Fruit fly (Drosophila melanogaster) whole organism, embryonic: ENCODE results near the gene CG3862.
A peak's percentile ranks its signal among the peaks of the same experiment; 100 is the strongest.

Experiments used
- Ada2b ChIP-seq: fragments of 200-800 bp; sonication (Bioruptor generic); IDR thresholded peaks from 2 replicates; pipeline ENCODE4 v1.3.6; 2022; ENCODE audit warnings: missing biosample characterization, missing genetic modification characterization
- Bdp1 ChIP-seq: fragments of 200-800 bp; sonication (Bioruptor generic); optimal IDR thresholded peaks from 3 replicates; lab custom pipeline; 2016; ENCODE audit warnings: missing biosample characterization, missing genetic modification characterization
- CG11560 ChIP-seq: fragments of 200-800 bp; sonication (Bioruptor generic); IDR thresholded peaks from 3 replicates; pipeline ENCODE4 v1.3.6; 2022; ENCODE audit warnings: missing biosample characterization, missing genetic modification characterization
- CG15073 ChIP-seq: fragments of 200-800 bp; sonication (Bioruptor generic); optimal IDR thresholded peaks from 2 replicates; lab custom pipeline; 2016; ENCODE audit warnings: missing biosample characterization, missing genetic modification characterization
- CG15514 ChIP-seq: fragments of 200-800 bp; sonication (Bioruptor generic); optimal IDR thresholded peaks from 3 replicates; lab custom pipeline; 2017; ENCODE audit warnings: missing biosample characterization, missing genetic modification characterization, mild to moderate bottlenecking, moderate library complexity, missing genetic modification reagents
- CG17612 ChIP-seq: fragments of 200-800 bp; sonication (Bioruptor generic); IDR thresholded peaks from 2 replicates; pipeline ENCODE4 v1.3.6; 2022; ENCODE audit warnings: missing biosample characterization, missing genetic modification characterization
- CG2116 ChIP-seq: fragments of 200-800 bp; sonication (Bioruptor generic); optimal IDR thresholded peaks from 3 replicates; lab custom pipeline; 2018; ENCODE audit warnings: missing biosample characterization, mild to moderate bottlenecking, missing genetic modification characterization
- CG2889 ChIP-seq: fragments of 200-800 bp; sonication (Bioruptor generic); IDR thresholded peaks from 3 replicates; pipeline ENCODE4 v1.3.6; 2022; ENCODE audit warnings: missing biosample characterization, missing genetic modification characterization
- CG4730 ChIP-seq: fragments of 200-800 bp; sonication (Bioruptor generic); IDR thresholded peaks from 2 replicates; pipeline ENCODE4 v1.3.6; 2022; ENCODE audit warnings: missing biosample characterization, missing genetic modification characterization
- CG4854 ChIP-seq: fragments of 200-800 bp; sonication (Bioruptor generic); optimal IDR thresholded peaks from 2 replicates; lab custom pipeline; 2016; ENCODE audit warnings: missing biosample characterization, missing genetic modification characterization, inconsistent platforms
- CG6765 ChIP-seq: fragments of 200-800 bp; sonication (Bioruptor generic); optimal IDR thresholded peaks from 3 replicates; lab custom pipeline; 2017; ENCODE audit warnings: missing biosample characterization, mild to moderate bottlenecking, missing genetic modification characterization
- CG6813 ChIP-seq: fragments of 200-800 bp; sonication (Bioruptor generic); optimal IDR thresholded peaks from 2 replicates; lab custom pipeline; 2017; ENCODE audit warnings: missing biosample characterization, missing genetic modification characterization, mild to moderate bottlenecking, moderate library complexity, missing genetic modification reagents
- CG7839 ChIP-seq: fragments of 200-800 bp; sonication (Bioruptor generic); optimal IDR thresholded peaks from 3 replicates; lab custom pipeline; 2018; ENCODE audit warnings: missing biosample characterization, mild to moderate bottlenecking, missing genetic modification characterization, moderate library complexity
- CG8089 ChIP-seq: fragments of 200-800 bp; sonication (Bioruptor generic); optimal IDR thresholded peaks from 3 replicates; lab custom pipeline; 2016; ENCODE audit warnings: missing biosample characterization, missing genetic modification characterization
- Camta ChIP-seq: fragments of 200-800 bp; sonication (Bioruptor generic); optimal IDR thresholded peaks from 2 replicates; lab custom pipeline; 2016; ENCODE audit warnings: missing biosample characterization, missing genetic modification characterization
- Deaf1 ChIP-seq: fragments of 200-800 bp; optimal IDR thresholded peaks from 3 replicates; lab custom pipeline; 2019; ENCODE audit warnings: missing biosample characterization, mild to moderate bottlenecking, missing genetic modification characterization, moderate library complexity
- Dip3 ChIP-seq: fragments of 200-800 bp; sonication (Bioruptor generic); optimal IDR thresholded peaks from 3 replicates; lab custom pipeline; 2016; ENCODE audit warnings: missing biosample characterization, missing genetic modification characterization
- Dp ChIP-seq: fragments of 200-800 bp; sonication (Bioruptor generic); optimal IDR thresholded peaks from 2 replicates; lab custom pipeline; 2018; ENCODE audit warnings: missing biosample characterization, mild to moderate bottlenecking, missing genetic modification characterization, moderate library complexity
- ERR ChIP-seq: fragments of 200-800 bp; sonication (Bioruptor generic); optimal IDR thresholded peaks from 2 replicates; lab custom pipeline; 2016; ENCODE audit warnings: missing biosample characterization, missing genetic modification characterization
- Fer3 ChIP-seq: fragments of 200-800 bp; sonication (Bioruptor generic); optimal IDR thresholded peaks from 2 replicates; lab custom pipeline; 2018; ENCODE audit warnings: missing biosample characterization, mild to moderate bottlenecking, missing genetic modification characterization, moderate library complexity
- HLH3B ChIP-seq: fragments of 200-800 bp; sonication (Bioruptor generic); IDR thresholded peaks from 2 replicates; pipeline ENCODE4 v1.3.6; 2022; ENCODE audit warnings: missing biosample characterization, missing genetic modification characterization
- Hand ChIP-seq: fragments of 200-800 bp; sonication (Bioruptor generic); optimal IDR thresholded peaks from 2 replicates; lab custom pipeline; 2017; ENCODE audit warnings: mild to moderate bottlenecking, missing biosample characterization, missing genetic modification reagents, missing genetic modification characterization
- Hr39 ChIP-seq: fragments of >200 bp; optimal IDR thresholded peaks from 2 replicates; lab custom pipeline; 2017
- Mad ChIP-seq: fragments of 200-800 bp; sonication (Bioruptor generic); optimal IDR thresholded peaks from 2 replicates; lab custom pipeline; 2016; ENCODE audit warnings: missing biosample characterization, missing genetic modification characterization
- Mrtf ChIP-seq: fragments of 200-800 bp; sonication (Bioruptor generic); IDR thresholded peaks from 3 replicates; pipeline ENCODE4 v1.3.6; 2022; ENCODE audit warnings: missing biosample characterization, missing genetic modification characterization
- NC2β ChIP-seq: fragments of 200-800 bp; sonication (Bioruptor generic); optimal IDR thresholded peaks from 2 replicates; lab custom pipeline; 2016; ENCODE audit warnings: missing biosample characterization, missing genetic modification characterization
- NFAT ChIP-seq: fragments of 200-800 bp; sonication (Bioruptor generic); IDR thresholded peaks from 2 replicates; pipeline ENCODE4 v1.3.6; 2022; ENCODE audit warnings: missing biosample characterization, missing genetic modification characterization
- Scr ChIP-seq: fragments of 200-800 bp; sonication (Bioruptor generic); IDR thresholded peaks from 2 replicates; pipeline ENCODE4 v1.3.6; 2022; ENCODE audit warnings: missing biosample characterization, missing genetic modification characterization; ENCODE audit not compliant: partially characterized antibody
- Vsx1 ChIP-seq: fragments of 200-800 bp; sonication (Bioruptor generic); optimal IDR thresholded peaks from 2 replicates; lab custom pipeline; 2017; ENCODE audit warnings: missing biosample characterization, mild to moderate bottlenecking, missing genetic modification characterization, missing genetic modification reagents
- YL-1 ChIP-seq: fragments of 200-800 bp; sonication (Bioruptor generic); optimal IDR thresholded peaks from 3 replicates; lab custom pipeline; 2017; ENCODE audit warnings: missing biosample characterization, mild to moderate bottlenecking, missing genetic modification characterization
- ase ChIP-seq: fragments of 200-800 bp; sonication (Bioruptor generic); IDR thresholded peaks from 3 replicates; pipeline ENCODE4 v1.3.6; 2022; ENCODE audit warnings: missing biosample characterization, missing genetic modification characterization
- bcd ChIP-seq: fragments of 200-800 bp; sonication (Bioruptor generic); optimal IDR thresholded peaks from 2 replicates; lab custom pipeline; 2017; ENCODE audit warnings: missing biosample characterization, mild to moderate bottlenecking, missing genetic modification characterization
- caup ChIP-seq: fragments of 200-800 bp; sonication (Bioruptor generic); optimal IDR thresholded peaks from 3 replicates; lab custom pipeline; 2017; ENCODE audit warnings: missing biosample characterization, mild to moderate bottlenecking, missing genetic modification characterization, moderate library complexity; ENCODE audit not compliant: severe bottlenecking
- dysf ChIP-seq: fragments of 200-800 bp; sonication (Bioruptor generic); IDR thresholded peaks from 3 replicates; pipeline ENCODE4 v1.3.6; 2022; ENCODE audit warnings: missing biosample characterization, missing genetic modification characterization
- ems ChIP-seq: fragments of 200-800 bp; sonication (Bioruptor generic); optimal IDR thresholded peaks from 3 replicates; lab custom pipeline; 2016; ENCODE audit warnings: missing biosample characterization, missing genetic modification characterization
- ewg ChIP-seq: fragments of 200-800 bp; sonication (Bioruptor generic); optimal IDR thresholded peaks from 3 replicates; lab custom pipeline; 2017; ENCODE audit warnings: mild to moderate bottlenecking, missing biosample characterization, missing genetic modification reagents, missing genetic modification characterization
- grn ChIP-seq: fragments of 200-800 bp; sonication (Bioruptor generic); optimal IDR thresholded peaks from 3 replicates; lab custom pipeline; 2017; ENCODE audit warnings: missing biosample characterization, missing genetic modification characterization
- gt ChIP-seq: fragments of 200-800 bp; sonication (Bioruptor generic); IDR thresholded peaks from 2 replicates; pipeline ENCODE4 v1.3.6; 2022; ENCODE audit warnings: missing biosample characterization, missing genetic modification characterization
- hbn ChIP-seq: fragments of 200-800 bp; sonication (Bioruptor generic); IDR thresholded peaks from 2 replicates; pipeline ENCODE4 v1.3.6; 2022; ENCODE audit warnings: missing biosample characterization, missing genetic modification characterization; ENCODE audit not compliant: partially characterized antibody
- mam ChIP-seq: fragments of 200-800 bp; sonication (Bioruptor generic); optimal IDR thresholded peaks from 3 replicates; lab custom pipeline; 2016; ENCODE audit warnings: missing biosample characterization, missing genetic modification characterization
- pan ChIP-seq, 4 experiments: fragments of >200 bp in 3 of 4; fragments of 200-800 bp in 1 of 4; sonication (Bioruptor generic) in 1 of 4; optimal IDR thresholded peaks in 3 of 4; IDR thresholded peaks in 1 of 4; 2 replicates each; pipeline versions ENCODE4 v1.3.6 to Lab custom; 2017 to 2022; ENCODE audit warnings: missing biosample characterization in 2 of 4, missing genetic modification characterization in 2 of 4, mixed read lengths in 1 of 4
- phol ChIP-seq: fragments of 200-800 bp; sonication (Bioruptor generic); optimal IDR thresholded peaks from 3 replicates; lab custom pipeline; 2018; ENCODE audit warnings: missing biosample characterization, mild to moderate bottlenecking, missing genetic modification characterization, moderate library complexity
- pita ChIP-seq: fragments of 200-800 bp; sonication (Bioruptor generic); optimal IDR thresholded peaks from 2 replicates; lab custom pipeline; 2017; ENCODE audit warnings: missing biosample characterization, mild to moderate bottlenecking, missing genetic modification characterization
- pum ChIP-seq: fragments of 200-800 bp; sonication (Bioruptor generic); optimal IDR thresholded peaks from 2 replicates; lab custom pipeline; 2016; ENCODE audit warnings: missing biosample characterization, missing genetic modification characterization
- ranshi ChIP-seq: fragments of 200-800 bp; sonication (Bioruptor generic); IDR thresholded peaks from 2 replicates; pipeline ENCODE4 v1.3.6; 2022; ENCODE audit warnings: missing biosample characterization, missing genetic modification characterization
- repo ChIP-seq: fragments of 200-800 bp; sonication (Bioruptor generic); optimal IDR thresholded peaks from 2 replicates; lab custom pipeline; 2016; ENCODE audit warnings: missing biosample characterization, missing genetic modification characterization
- schlank ChIP-seq: fragments of 200-800 bp; sonication (Bioruptor generic); optimal IDR thresholded peaks from 2 replicates; lab custom pipeline; 2018; ENCODE audit warnings: missing biosample characterization, mild to moderate bottlenecking, missing genetic modification characterization
- tap ChIP-seq: fragments of 200-800 bp; optimal IDR thresholded peaks from 3 replicates; lab custom pipeline; 2019; ENCODE audit warnings: missing biosample characterization, mild to moderate bottlenecking, missing genetic modification characterization, moderate library complexity
- wdn ChIP-seq: fragments of 200-800 bp; sonication (Bioruptor generic); IDR thresholded peaks from 2 replicates; pipeline ENCODE4 v1.3.6; 2022; ENCODE audit warnings: missing biosample characterization, missing genetic modification characterization

The CG3862 gene

DNA sequence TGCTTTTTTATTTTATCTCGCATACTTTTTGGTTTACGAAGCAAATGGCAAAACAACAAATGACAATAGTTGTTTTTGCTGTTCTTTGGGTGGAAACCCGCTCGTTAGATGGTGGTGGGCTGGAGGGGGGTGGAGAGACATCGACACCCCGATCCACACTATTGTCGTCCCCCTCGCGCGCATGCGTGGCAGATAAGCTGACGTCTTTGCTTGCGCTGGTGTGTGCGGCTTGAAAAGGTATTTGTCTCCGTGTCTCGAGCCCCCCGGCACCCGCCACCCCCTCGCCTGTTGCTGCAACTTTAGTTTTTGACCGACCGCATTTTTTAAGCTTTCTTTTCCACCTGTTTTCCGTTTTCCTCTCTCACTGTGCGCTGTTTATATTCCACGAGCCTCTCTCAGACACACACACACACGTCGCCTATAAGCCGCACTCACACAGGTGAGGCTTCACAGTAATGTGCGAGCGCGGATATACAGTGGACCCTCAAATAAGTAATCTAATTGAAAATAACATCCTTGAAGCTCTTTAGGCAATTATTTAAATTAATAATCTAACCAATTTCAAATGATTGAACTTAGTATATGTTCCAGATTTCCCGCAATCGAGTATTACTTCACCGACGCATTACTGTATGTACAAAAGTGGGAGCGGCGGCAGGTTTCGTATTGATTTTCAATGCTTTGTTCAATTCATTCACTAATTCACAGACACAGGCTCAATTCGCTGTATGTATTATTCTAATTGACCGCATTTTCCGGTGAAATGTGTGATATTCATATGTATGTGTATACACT is 41.5 kb upstream of the CG3862 start (continued):
- TF ChIP-seq grn (GFP tag; lab: Kevin White, UChicago) = no peak
- TF ChIP-seq YL-1 (GFP tag; lab: Kevin White, UChicago) = peak; percentile 70
- peak; percentile 95 for TF ChIP-seq Mrtf
- peak; percentile 91 for TF ChIP-seq wdn (GFP tag; lab: Robert Waterston, UW)
- TF ChIP-seq ranshi (GFP tag; lab: Robert Waterston, UW) = peak; percentile 94
- TF ChIP-seq Hr39 = no peak
- TF ChIP-seq pum = peak; percentile 87
- peak; percentile 92 for TF ChIP-seq bcd
- TF ChIP-seq CG7839 (tag; lab: Kevin White, UChicago) = peak; percentile 95
- TF ChIP-seq CG6813 (GFP tag; lab: Kevin White, UChicago) = peak; percentile 91
- TF ChIP-seq Mad (GFP tag; lab: Kevin White, UChicago) = peak; percentile 85
- TF ChIP-seq tap = peak; percentile 92
- no peak for TF ChIP-seq Dp (GFP tag; lab: Kevin White, UChicago)
- TF ChIP-seq Ada2b (GFP tag; lab: Robert Waterston, UW) = peak; percentile 93
- TF ChIP-seq pan (optimal IDR thresholded peaks at IDR 0.05; lab: Kevin White, UChicago) = no peak
- peak in 1 of 2 experiments; percentile 97 for TF ChIP-seq pan (GFP tag; optimal IDR thresholded peaks at IDR 0.05 in 1 of 2, IDR thresholded peaks at IDR 0.05 in 1 of 2)
- peak; percentile 77 for TF ChIP-seq Hand (GFP tag; lab: Kevin White, UChicago)
- peak; percentile 93 for TF ChIP-seq caup (GFP tag; lab: Kevin White, UChicago)
- TF ChIP-seq CG2889 = peak; percentile 91
- TF ChIP-seq CG6765 (GFP tag; lab: Kevin White, UChicago) = peak; percentile 81
- peak; percentile 95 for TF ChIP-seq mam (GFP tag; lab: Kevin White, UChicago)
- peak; percentile 89 for TF ChIP-seq Dip3 (GFP tag; lab: Kevin White, UChicago)
- TF ChIP-seq pita (GFP tag; lab: Kevin White, UChicago) = no peak
- TF ChIP-seq dysf (GFP tag; lab: Robert Waterston, UW) = peak; percentile 96
- TF ChIP-seq schlank (tag; lab: Kevin White, UChicago) = peak; percentile 90
- peak; percentile 75 for TF ChIP-seq NC2β
- TF ChIP-seq NFAT (GFP tag; lab: Robert Waterston, UW) = peak; percentile 97
- TF ChIP-seq gt (GFP tag; lab: Robert Waterston, UW) = peak; percentile 68; the same call in 1 of the 2 replicates
- peak; percentile 90 for TF ChIP-seq Camta (GFP tag; lab: Kevin White, UChicago)
- peak; percentile 88 for TF ChIP-seq CG17612 (GFP tag; lab: Robert Waterston, UW)
- TF ChIP-seq CG8089 (GFP tag; lab: Kevin White, UChicago) = peak; percentile 71
- peak; percentile 95 for TF ChIP-seq Fer3 (tag; lab: Kevin White, UChicago)
- TF ChIP-seq phol (tag; lab: Kevin White, UChicago) = peak; percentile 89
- peak; percentile 91 for TF ChIP-seq ems (GFP tag; lab: Kevin White, UChicago)
- peak; percentile 57 for TF ChIP-seq Deaf1 (tag; lab: Kevin White, UChicago)
- TF ChIP-seq CG15073 = peak; percentile 59
- TF ChIP-seq repo (GFP tag; lab: Kevin White, UChicago) = peak; percentile 82
- no peak for TF ChIP-seq hbn
- peak; percentile 46 for TF ChIP-seq Vsx1
- peak; percentile 94 for TF ChIP-seq ase (GFP tag; lab: Robert Waterston, UW)
- peak; percentile 71 for TF ChIP-seq ewg
- peak; percentile 89 for TF ChIP-seq CG15514 (GFP tag; lab: Kevin White, UChicago)
- TF ChIP-seq Bdp1 (GFP tag; lab: Kevin White, UChicago) = peak; percentile 68
- peak; percentile 93 for TF ChIP-seq CG4730 (GFP tag; lab: Robert Waterston, UW)
- TF ChIP-seq HLH3B (GFP tag; lab: Robert Waterston, UW) = peak; percentile 96
- TF ChIP-seq ERR = peak; percentile 85
- TF ChIP-seq CG2116 = peak; percentile 37
- TF ChIP-seq Scr (GFP tag; lab: Robert Waterston, UW) = 0 out of 2 replicates have a peak, but pooled peaks have one; percentile 15
- peak; percentile 90 for TF ChIP-seq CG4854
- peak; percentile 82 for TF ChIP-seq CG11560 (tag; lab: Robert Waterston, UW)
